Fruit fly (Drosophila melanogaster) whole organism, embryonic: ENCODE results near the gene spirit.

Experiments
- Awh ChIP-seq: fragments of 200-800 bp; sonication (Bioruptor generic); IDR thresholded peaks from 2 replicates; pipeline ENCODE4, ENCODE4 v1.3.6; 2022; ENCODE audit warnings: missing biosample characterization, missing genetic modification characterization
- CG10979 ChIP-seq: fragments of 200-800 bp; sonication (Bioruptor generic); optimal IDR thresholded peaks from 2 replicates; lab custom pipeline; 2018; ENCODE audit warnings: missing biosample characterization, mild to moderate bottlenecking, missing genetic modification characterization, moderate library complexity
- CG11093 ChIP-seq: fragments of 200-800 bp; sonication (Bioruptor generic); IDR thresholded peaks from 3 replicates; pipeline ENCODE4 v1.3.6; 2022; ENCODE audit warnings: missing biosample characterization, missing genetic modification characterization
- CG12744 ChIP-seq: fragments of 200-800 bp; sonication (Bioruptor generic); optimal IDR thresholded peaks from 2 replicates; lab custom pipeline; 2016; ENCODE audit warnings: missing biosample characterization, missing genetic modification characterization
- CG16813 ChIP-seq: fragments of 200-800 bp; sonication (Bioruptor generic); IDR thresholded peaks from 3 replicates; pipeline ENCODE4 v1.3.6; 2022; ENCODE audit warnings: missing biosample characterization, missing genetic modification characterization; ENCODE audit not compliant: partially characterized antibody
- CG16815 ChIP-seq: fragments of 200-800 bp; sonication (Bioruptor generic); optimal IDR thresholded peaks from 3 replicates; lab custom pipeline; 2017; ENCODE audit warnings: missing biosample characterization, mild to moderate bottlenecking, missing genetic modification characterization
- CG17361 ChIP-seq: fragments of 200-800 bp; sonication (Bioruptor generic); IDR thresholded peaks from 3 replicates; pipeline ENCODE4 v1.3.6; 2022; ENCODE audit warnings: missing biosample characterization, missing genetic modification characterization
- CG18599 ChIP-seq: fragments of 200-800 bp; sonication (Bioruptor generic); optimal IDR thresholded peaks from 3 replicates; lab custom pipeline; 2017; ENCODE audit warnings: missing biosample characterization, missing genetic modification characterization, mild to moderate bottlenecking, moderate library complexity, missing genetic modification reagents
- CG18619 ChIP-seq: fragments of 200-800 bp; sonication (Bioruptor generic); optimal IDR thresholded peaks from 3 replicates; lab custom pipeline; 2017; ENCODE audit warnings: missing biosample characterization, mild to moderate bottlenecking, missing genetic modification characterization
- CG2199 ChIP-seq: fragments of 200-800 bp; sonication (Bioruptor generic); IDR thresholded peaks from 3 replicates; pipeline ENCODE4 v1.3.6; 2022; ENCODE audit warnings: missing biosample characterization, missing genetic modification characterization
- CG30403 ChIP-seq: fragments of 200-800 bp; sonication (Bioruptor generic); optimal IDR thresholded peaks from 3 replicates; lab custom pipeline; 2016; ENCODE audit warnings: missing biosample characterization, missing genetic modification characterization
- CG33557 ChIP-seq: fragments of 200-800 bp; sonication (Bioruptor generic); optimal IDR thresholded peaks from 2 replicates; lab custom pipeline; 2019; ENCODE audit warnings: missing biosample characterization, mild to moderate bottlenecking, missing genetic modification characterization, moderate library complexity
- CG3407 ChIP-seq: fragments of 200-800 bp; sonication (Bioruptor generic); optimal IDR thresholded peaks from 2 replicates; lab custom pipeline; 2018; ENCODE audit warnings: missing biosample characterization, mild to moderate bottlenecking, missing genetic modification characterization
- CG4282 ChIP-seq: fragments of 200-800 bp; sonication (Bioruptor generic); optimal IDR thresholded peaks from 2 replicates; lab custom pipeline; 2016; ENCODE audit warnings: missing biosample characterization, missing genetic modification characterization
- CG4424 ChIP-seq: fragments of 200-800 bp; sonication (Bioruptor generic); optimal IDR thresholded peaks from 3 replicates; lab custom pipeline; 2016; ENCODE audit warnings: missing biosample characterization, missing genetic modification characterization
- CG7357 ChIP-seq: fragments of 200-800 bp; sonication (Bioruptor generic); IDR thresholded peaks from 3 replicates; pipeline ENCODE4 v1.3.6; 2022; ENCODE audit warnings: missing biosample characterization, missing genetic modification characterization
- CG7839 ChIP-seq: fragments of 200-800 bp; sonication (Bioruptor generic); optimal IDR thresholded peaks from 3 replicates; lab custom pipeline; 2018; ENCODE audit warnings: missing biosample characterization, mild to moderate bottlenecking, missing genetic modification characterization, moderate library complexity
- CG8924 ChIP-seq: fragments of 200-800 bp; optimal IDR thresholded peaks from 3 replicates; lab custom pipeline; 2019; ENCODE audit warnings: missing biosample characterization, mild to moderate bottlenecking, missing genetic modification characterization, moderate library complexity
- Hmr ChIP-seq: fragments of 200-800 bp; sonication (Bioruptor generic); optimal IDR thresholded peaks from 3 replicates; lab custom pipeline; 2017; ENCODE audit warnings: mild to moderate bottlenecking, missing biosample characterization, missing genetic modification reagents, missing genetic modification characterization
- Hmx ChIP-seq: fragments of 200-800 bp; sonication (Bioruptor generic); optimal IDR thresholded peaks from 2 replicates; lab custom pipeline; 2016; ENCODE audit warnings: missing biosample characterization, missing genetic modification characterization
- Hr78 ChIP-seq, 2 experiments: fragments of 200-800 bp in 1 of 2; fragments of >200 bp in 1 of 2; sonication (Bioruptor generic) in 1 of 2; optimal IDR thresholded peaks; 2 replicates each; lab custom pipeline; 2017 to 2019; ENCODE audit warnings: missing biosample characterization in 2 of 2, missing genetic modification characterization in 2 of 2, mild to moderate bottlenecking in 1 of 2, moderate library complexity in 1 of 2
- NC2β ChIP-seq: fragments of 200-800 bp; sonication (Bioruptor generic); optimal IDR thresholded peaks from 2 replicates; lab custom pipeline; 2016; ENCODE audit warnings: missing biosample characterization, missing genetic modification characterization
- NFAT ChIP-seq: fragments of 200-800 bp; sonication (Bioruptor generic); IDR thresholded peaks from 2 replicates; pipeline ENCODE4 v1.3.6; 2022; ENCODE audit warnings: missing biosample characterization, missing genetic modification characterization
- Nf-YB ChIP-seq: fragments of 200-800 bp; sonication (Bioruptor generic); optimal IDR thresholded peaks from 3 replicates; lab custom pipeline; 2019; ENCODE audit warnings: missing biosample characterization, mild to moderate bottlenecking, missing genetic modification characterization, moderate library complexity
- Rx ChIP-seq: fragments of 200-800 bp; sonication (Bioruptor generic); IDR thresholded peaks from 2 replicates; pipeline ENCODE4 v1.3.6; 2022; ENCODE audit warnings: missing biosample characterization, missing genetic modification characterization
- Sin3A ChIP-seq: fragments of >200 bp; optimal IDR thresholded peaks from 2 replicates; lab custom pipeline; 2018
- Six4 ChIP-seq: fragments of 200-800 bp; sonication (Bioruptor generic); optimal IDR thresholded peaks from 2 replicates; lab custom pipeline; 2016; ENCODE audit warnings: missing biosample characterization, missing genetic modification characterization
- Ssrp ChIP-seq: fragments of 200-800 bp; sonication (Bioruptor generic); optimal IDR thresholded peaks from 2 replicates; lab custom pipeline; 2018; ENCODE audit warnings: missing biosample characterization, mild to moderate bottlenecking, missing genetic modification characterization, moderate library complexity
- Usf ChIP-seq: fragments of 200-800 bp; sonication (Bioruptor generic); optimal IDR thresholded peaks from 2 replicates; lab custom pipeline; 2017; ENCODE audit warnings: missing genotype, missing biosample characterization, missing genetic modification characterization
- YL-1 ChIP-seq: fragments of 200-800 bp; sonication (Bioruptor generic); optimal IDR thresholded peaks from 3 replicates; lab custom pipeline; 2017; ENCODE audit warnings: missing biosample characterization, mild to moderate bottlenecking, missing genetic modification characterization
- bowl ChIP-seq: fragments of 200-800 bp; sonication (Bioruptor generic); IDR thresholded peaks from 2 replicates; pipeline ENCODE4 v1.3.6; 2022; ENCODE audit warnings: missing biosample characterization, missing genetic modification characterization
- btn ChIP-seq: fragments of 200-800 bp; sonication (Bioruptor generic); optimal IDR thresholded peaks from 2 replicates; lab custom pipeline; 2016; ENCODE audit warnings: missing biosample characterization, missing genetic modification characterization
- ci ChIP-seq: fragments of 200-800 bp; sonication (Bioruptor generic); IDR thresholded peaks from 3 replicates; pipeline ENCODE4 v1.3.6; 2022; ENCODE audit warnings: missing biosample characterization, missing genetic modification characterization
- crc ChIP-seq: fragments of 200-800 bp; sonication (Bioruptor generic); optimal IDR thresholded peaks from 2 replicates; lab custom pipeline; 2016; ENCODE audit warnings: missing biosample characterization, missing genetic modification characterization
- danr ChIP-seq: fragments of 200-800 bp; sonication (Bioruptor generic); IDR thresholded peaks from 2 replicates; pipeline ENCODE4 v1.3.6; 2022; ENCODE audit warnings: missing biosample characterization, missing genetic modification characterization
- dimm ChIP-seq: fragments of 200-800 bp; sonication (Bioruptor generic); IDR thresholded peaks from 2 replicates; pipeline ENCODE4 v1.3.6; 2022; ENCODE audit warnings: missing biosample characterization, missing genetic modification characterization
- en ChIP-seq: fragments of 200-800 bp; sonication (Bioruptor generic); optimal IDR thresholded peaks from 2 replicates; lab custom pipeline; 2016; ENCODE audit warnings: missing biosample characterization, missing genetic modification characterization
- gcm2 ChIP-seq: fragments of 200-800 bp; sonication (Bioruptor generic); optimal IDR thresholded peaks from 2 replicates; lab custom pipeline; 2016; ENCODE audit warnings: missing biosample characterization, missing genetic modification characterization
- gsb ChIP-seq: fragments of 200-800 bp; sonication (Bioruptor generic); IDR thresholded peaks from 2 replicates; pipeline ENCODE4 v1.3.6; 2022; ENCODE audit warnings: missing biosample characterization, missing genetic modification characterization
- her ChIP-seq: fragments of 200-800 bp; sonication (Bioruptor generic); optimal IDR thresholded peaks from 2 replicates; lab custom pipeline; 2016; ENCODE audit warnings: missing biosample characterization, missing genetic modification characterization
- hth ChIP-seq: fragments of >200 bp; optimal IDR thresholded peaks from 2 replicates; lab custom pipeline; 2017; ENCODE audit warnings: inconsistent platforms
- jing ChIP-seq: fragments of 200-800 bp; sonication (Bioruptor generic); optimal IDR thresholded peaks from 2 replicates; lab custom pipeline; 2018; ENCODE audit warnings: missing biosample characterization, mild to moderate bottlenecking, missing genetic modification characterization
- kni ChIP-seq: fragments of 200-800 bp; sonication (Bioruptor generic); optimal IDR thresholded peaks from 3 replicates; lab custom pipeline; 2017; ENCODE audit warnings: mild to moderate bottlenecking, missing biosample characterization, missing genetic modification reagents, missing genetic modification characterization
- nom ChIP-seq: fragments of 200-800 bp; sonication (Bioruptor generic); optimal IDR thresholded peaks from 2 replicates; lab custom pipeline; 2017; ENCODE audit warnings: missing biosample characterization, missing genetic modification characterization, mild to moderate bottlenecking, moderate library complexity, missing genetic modification reagents
- org-1 ChIP-seq: fragments of 200-800 bp; sonication (Bioruptor generic); optimal IDR thresholded peaks from 2 replicates; lab custom pipeline; 2017; ENCODE audit warnings: missing biosample characterization, missing genetic modification characterization
- sna ChIP-seq: fragments of 200-800 bp; sonication (Bioruptor generic); IDR thresholded peaks from 2 replicates; pipeline ENCODE4 v1.3.6; 2022; ENCODE audit warnings: missing biosample characterization, missing genetic modification characterization; ENCODE audit not compliant: partially characterized antibody
- tin ChIP-seq: fragments of 200-800 bp; sonication (Bioruptor generic); optimal IDR thresholded peaks from 3 replicates; lab custom pipeline; 2016; ENCODE audit warnings: missing biosample characterization, missing genetic modification characterization
- wek ChIP-seq: fragments of 200-800 bp; sonication (Bioruptor generic); optimal IDR thresholded peaks from 3 replicates; lab custom pipeline; 2018; ENCODE audit warnings: missing biosample characterization, mild to moderate bottlenecking, missing genetic modification characterization, moderate library complexity
- wor ChIP-seq: fragments of 200-800 bp; sonication (Bioruptor generic); IDR thresholded peaks from 2 replicates; pipeline ENCODE4 v1.3.6; 2022; ENCODE audit warnings: missing biosample characterization, missing genetic modification characterization

The spirit gene

DNA sequence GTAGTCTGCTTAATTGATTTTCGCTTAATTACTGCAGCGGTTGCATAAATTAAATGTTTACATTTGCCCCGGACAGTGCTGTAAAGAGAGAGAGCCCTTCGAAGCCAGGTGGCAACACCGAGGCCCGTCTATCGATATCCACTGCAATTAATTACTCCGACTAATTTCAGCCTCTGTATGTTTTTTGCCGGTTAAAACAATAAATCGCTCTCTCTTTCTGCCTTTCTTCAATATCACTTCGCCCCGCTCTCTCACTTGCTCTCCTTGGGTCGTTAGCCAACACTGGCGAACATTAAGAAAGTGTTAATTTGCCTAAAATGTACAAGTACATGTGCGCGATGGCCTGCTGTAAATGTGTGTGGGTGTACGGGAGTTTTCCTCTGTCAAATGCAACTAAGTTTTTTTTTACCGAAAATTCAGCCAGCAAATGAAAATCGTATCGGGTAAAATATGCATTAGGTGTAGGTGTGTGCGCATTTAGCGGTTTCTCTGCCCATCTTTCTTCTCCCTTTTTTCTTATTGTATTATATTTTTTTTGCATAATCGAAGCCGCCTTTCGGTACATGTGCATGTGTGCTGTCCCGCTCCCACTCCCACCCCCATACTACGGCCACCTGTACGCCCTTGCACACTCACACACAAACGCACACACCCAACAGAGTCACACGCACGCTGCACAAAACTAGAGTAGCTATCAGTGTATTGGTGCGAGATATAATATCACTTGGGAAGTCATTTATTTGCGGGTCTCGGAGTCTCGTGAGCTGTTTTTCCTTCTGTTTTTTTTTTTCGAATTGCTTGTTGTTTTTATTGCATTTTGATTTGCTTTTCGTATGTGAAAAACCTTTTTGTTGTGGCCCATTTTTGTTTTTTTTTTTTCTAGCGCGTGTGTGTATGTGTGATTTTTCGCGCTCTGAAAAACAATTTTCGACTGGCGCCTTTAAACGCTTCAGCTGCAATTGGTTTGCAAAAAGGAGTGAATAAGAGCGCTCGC, 11.7 kb downstream of the spirit start (continued):
- TF ChIP-seq wor (GFP tag; lab: Robert Waterston, UW) (no peak), CG10979 (no peak), CG11093 (GFP tag; lab: Robert Waterston, UW) (no peak), dimm (GFP tag; lab: Robert Waterston, UW) (no peak), org-1 (GFP tag; lab: Kevin White, UChicago) (no peak), en (no peak), CG4424 (GFP tag; lab: Kevin White, UChicago) (peak; percentile 13), NC2β (no peak), CG30403 (GFP tag; lab: Kevin White, UChicago) (peak; percentile 16), CG4282 (GFP tag; lab: Kevin White, UChicago) (peak; percentile 11), gsb (no peak), CG17361 (0 out of 3 replicates have a peak, but pooled peaks have one; percentile 31), danr (no peak), ci (GFP tag; lab: Robert Waterston, UW) (peak; percentile 72), YL-1 (GFP tag; lab: Kevin White, UChicago) (peak; percentile 47), Nf-YB (GFP tag; lab: Kevin White, UChicago) (no peak), CG16815 (GFP tag; lab: Kevin White, UChicago) (no peak), crc (no peak), Ssrp (tag; lab: Kevin White, UChicago) (peak; percentile 7), gcm2 (GFP tag; lab: Kevin White, UChicago) (no peak), CG18619 (peak; percentile 7), bowl (GFP tag; lab: Robert Waterston, UW) (no peak), kni (GFP tag; lab: Kevin White, UChicago) (peak; percentile 62), jing (GFP tag; lab: Kevin White, UChicago) (no peak), btn (no peak), Awh (no peak; the same call in 1 of the 2 replicates), CG7839 (peak; percentile 27), CG18599 (GFP tag; lab: Kevin White, UChicago) (peak; percentile 70), tin (GFP tag; lab: Kevin White, UChicago) (no peak), CG7357 (GFP tag; lab: Robert Waterston, UW) (no peak), Hmr (peak; percentile 44), sna (GFP tag; lab: Robert Waterston, UW) (0 out of 2 replicates have a peak, but pooled peaks have one; percentile 20), Rx (no peak), CG8924 (tag; lab: Kevin White, UChicago) (peak; percentile 8), CG3407 (GFP tag; lab: Kevin White, UChicago) (no peak), her (GFP tag; lab: Kevin White, UChicago) (peak; percentile 32), NFAT (peak; percentile 26; the same call in 1 of the 2 replicates), CG16813 (GFP tag; lab: Robert Waterston, UW) (peak; percentile 53; the same call in 2 of the 3 replicates), Usf (GFP tag; lab: Kevin White, UChicago) (no peak), nom (GFP tag; lab: Kevin White, UChicago) (no peak), CG2199 (GFP tag; lab: Robert Waterston, UW) (no peak), Sin3A (lab: Kevin White, UChicago) (peak; percentile 23), CG12744 (GFP tag; lab: Kevin White, UChicago) (no peak), wek (GFP tag; lab: Kevin White, UChicago) (peak; percentile 34), CG33557 (GFP tag; lab: Kevin White, UChicago) (no peak), Hmx (no peak), hth (lab: Kevin White, UChicago) (no peak), Six4 (GFP tag; lab: Kevin White, UChicago) (no peak), Hr78 (GFP tag; optimal IDR thresholded peaks at IDR 0.05; lab: Kevin White, UChicago) (no peak)
